Worm (Caenorhabditis elegans) whole organism, L1 larva: ENCODE data around the gene F54E12.2.

Experiments
- F16B12.6 ChIP-seq: fragments of 150-350 bp; optimal IDR thresholded peaks from 2 replicates; lab custom pipeline; 2014; ENCODE audit warnings: missing biosample characterization, missing genetic modification characterization
- aha-1 ChIP-seq: fragments of 150-350 bp; optimal IDR thresholded peaks from 2 replicates; lab custom pipeline; 2014; ENCODE audit warnings: missing biosample characterization, missing genetic modification characterization
- ceh-63 ChIP-seq: fragments of 200-800 bp; sonication (Bioruptor generic); optimal IDR thresholded peaks from 2 replicates; lab custom pipeline; 2018; ENCODE audit warnings: mild to moderate bottlenecking, missing genetic modification characterization, missing compliant biosample characterization
- ceh-82 ChIP-seq, 3 experiments: fragments of 150-350 bp in 1 of 3; sonication (generic microtip) in 2 of 3; optimal IDR thresholded peaks; 2 replicates each; lab custom pipeline; 2014 to 2017; ENCODE audit warnings: missing biosample characterization in 3 of 3, missing genetic modification characterization in 3 of 3
- ceh-88 ChIP-seq: fragments of 200-800 bp; sonication (Bioruptor generic); IDR thresholded peaks from 2 replicates; pipeline ENCODE4 v1.3.6; 2022; ENCODE audit warnings: missing genetic modification characterization, missing compliant biosample characterization
- dsc-1 ChIP-seq: sonication (generic microtip); optimal IDR thresholded peaks from 2 replicates; lab custom pipeline; 2016; ENCODE audit warnings: mild to moderate bottlenecking, missing genetic modification characterization, missing compliant biosample characterization
- efl-1 ChIP-seq, 4 experiments: fragments of 150-350 bp; optimal IDR thresholded peaks in 3 of 4; peaks in 1 of 4; 1 replicate in 1 of 4; 2 replicates in 3 of 4; lab custom pipeline; 2014; ENCODE audit warnings: missing biosample characterization in 2 of 4, missing genetic modification characterization in 2 of 4, missing genetic modification reagents in 2 of 4
- elt-2 ChIP-seq: sonication (generic microtip); optimal IDR thresholded peaks from 2 replicates; lab custom pipeline; 2016; ENCODE audit warnings: missing genetic modification characterization, mild to moderate bottlenecking, inconsistent platforms, missing compliant biosample characterization, missing genetic modification reagents
- elt-3 ChIP-seq, 6 experiments: fragments of 150-350 bp in 1 of 6; sonication (generic microtip); optimal IDR thresholded peaks; 2 replicates each; lab custom pipeline; 2017 to 2018; ENCODE audit warnings: missing biosample characterization in 6 of 6, missing genetic modification characterization in 6 of 6, inconsistent platforms in 1 of 6
- fkh-4 ChIP-seq: sonication (generic microtip); optimal IDR thresholded peaks from 2 replicates; lab custom pipeline; 2016; ENCODE audit warnings: missing compliant biosample characterization, missing genetic modification characterization, borderline replicate concordance
- fos-1 ChIP-seq: fragments of 150-350 bp; optimal IDR thresholded peaks from 2 replicates; lab custom pipeline; 2014; ENCODE audit warnings: missing biosample characterization, missing genetic modification characterization
- hlh-17 ChIP-seq: fragments of 200-800 bp; sonication (Bioruptor generic); optimal IDR thresholded peaks from 2 replicates; lab custom pipeline; 2018; ENCODE audit warnings: missing genetic modification characterization, mild to moderate bottlenecking, missing compliant biosample characterization, moderate library complexity, borderline replicate concordance
- hpl-2 ChIP-seq: fragments of 150-350 bp; optimal IDR thresholded peaks from 2 replicates; lab custom pipeline; 2014; ENCODE audit warnings: missing biosample characterization, missing genetic modification reagents, missing genetic modification characterization
- jun-1 ChIP-seq: fragments of 150-350 bp; optimal IDR thresholded peaks from 2 replicates; lab custom pipeline; 2014; ENCODE audit warnings: missing biosample characterization, missing genetic modification reagents, missing genetic modification characterization
- lin-13 ChIP-seq: fragments of 150-350 bp; optimal IDR thresholded peaks from 2 replicates; lab custom pipeline; 2014; ENCODE audit warnings: missing biosample characterization, missing genetic modification reagents, missing genetic modification characterization
- lin-14 ChIP-seq: fragments of 200-800 bp; sonication (Bioruptor generic); optimal IDR thresholded peaks from 2 replicates; lab custom pipeline; 2018; ENCODE audit warnings: mild to moderate bottlenecking, missing genetic modification characterization, moderate library complexity, missing compliant biosample characterization
- lin-35 ChIP-seq, 2 experiments: fragments of 150-350 bp; optimal IDR thresholded peaks; 2 replicates each; lab custom pipeline; 2014; ENCODE audit warnings: missing biosample characterization in 2 of 2, missing genetic modification characterization in 2 of 2, missing genetic modification reagents in 2 of 2
- lin-39 ChIP-seq: fragments of 150-350 bp; optimal IDR thresholded peaks from 2 replicates; lab custom pipeline; 2014; ENCODE audit warnings: missing biosample characterization, missing genetic modification reagents, missing genetic modification characterization
- lir-3 ChIP-seq: sonication (generic microtip); optimal IDR thresholded peaks from 2 replicates; lab custom pipeline; 2016; ENCODE audit warnings: mild to moderate bottlenecking, missing genetic modification characterization, moderate library complexity, missing compliant biosample characterization; ENCODE audit not compliant: poor library complexity
- mab-9 ChIP-seq: fragments of 200-800 bp; sonication (Bioruptor generic); IDR thresholded peaks from 2 replicates; pipeline ENCODE4 v1.3.6; 2022; ENCODE audit warnings: missing genetic modification reagents, missing genetic modification characterization, missing compliant biosample characterization
- mef-2 ChIP-seq: fragments of 150-350 bp; optimal IDR thresholded peaks from 2 replicates; lab custom pipeline; 2014; ENCODE audit warnings: missing biosample characterization, missing genetic modification characterization
- mep-1 ChIP-seq: fragments of 150-350 bp; optimal IDR thresholded peaks from 2 replicates; lab custom pipeline; 2014; ENCODE audit warnings: missing biosample characterization, missing genetic modification characterization
- nhr-11 ChIP-seq: fragments of 150-350 bp; optimal IDR thresholded peaks from 2 replicates; lab custom pipeline; 2014; ENCODE audit warnings: missing biosample characterization, missing genetic modification characterization
- nhr-12 ChIP-seq: sonication (generic microtip); optimal IDR thresholded peaks from 2 replicates; lab custom pipeline; 2017; ENCODE audit warnings: missing biosample characterization, missing genetic modification characterization
- nhr-237 ChIP-seq: fragments of 150-350 bp; optimal IDR thresholded peaks from 2 replicates; lab custom pipeline; 2014; ENCODE audit warnings: missing biosample characterization, missing genetic modification characterization
- nhr-47 ChIP-seq: sonication (generic microtip); optimal IDR thresholded peaks from 2 replicates; lab custom pipeline; 2016; ENCODE audit warnings: mild to moderate bottlenecking, missing genetic modification characterization, moderate library complexity, missing compliant biosample characterization
- nhr-77 ChIP-seq: fragments of 150-350 bp; optimal IDR thresholded peaks from 2 replicates; lab custom pipeline; 2014; ENCODE audit warnings: missing biosample characterization, missing genetic modification characterization
- nhr-84 ChIP-seq: sonication (generic microtip); optimal IDR thresholded peaks from 2 replicates; lab custom pipeline; 2017; ENCODE audit warnings: missing biosample characterization, missing genetic modification characterization
- nhr-90 ChIP-seq: sonication (generic microtip); optimal IDR thresholded peaks from 2 replicates; lab custom pipeline; 2016; ENCODE audit warnings: mild to moderate bottlenecking, missing genetic modification characterization, missing compliant biosample characterization; ENCODE audit not compliant: poor library complexity
- pag-3 ChIP-seq: sonication (generic microtip); optimal IDR thresholded peaks from 2 replicates; lab custom pipeline; 2017; ENCODE audit warnings: missing genetic modification characterization, mild to moderate bottlenecking, missing compliant biosample characterization, antibody characterized with exemption, borderline replicate concordance; ENCODE audit not compliant: insufficient read depth
- pax-3 ChIP-seq: fragments of 200-800 bp; sonication (Bioruptor generic); optimal IDR thresholded peaks from 2 replicates; lab custom pipeline; 2018; ENCODE audit warnings: mild to moderate bottlenecking, missing genetic modification characterization, moderate library complexity, missing compliant biosample characterization
- pqm-1 ChIP-seq: sonication (generic microtip); optimal IDR thresholded peaks from 3 replicates; lab custom pipeline; 2017; ENCODE audit warnings: missing biosample characterization, missing genetic modification characterization
- skn-1 ChIP-seq: fragments of 150-350 bp; optimal IDR thresholded peaks from 2 replicates; lab custom pipeline; 2014; ENCODE audit warnings: missing biosample characterization, missing genetic modification characterization
- snpc-4 ChIP-seq: fragments of 150-350 bp; optimal IDR thresholded peaks from 2 replicates; lab custom pipeline; 2014; ENCODE audit warnings: missing biosample characterization, missing genetic modification characterization
- swsn-7 ChIP-seq: sonication (generic microtip); optimal IDR thresholded peaks from 2 replicates; lab custom pipeline; 2016; ENCODE audit warnings: missing genetic modification characterization, missing compliant biosample characterization
- tbx-2 ChIP-seq: sonication (generic microtip); optimal IDR thresholded peaks from 2 replicates; lab custom pipeline; 2016; ENCODE audit warnings: missing genetic modification characterization, missing compliant biosample characterization
- unc-30 ChIP-seq: sonication (generic microtip); optimal IDR thresholded peaks from 2 replicates; lab custom pipeline; 2017; ENCODE audit warnings: missing biosample characterization, missing genetic modification characterization
- unc-98 ChIP-seq: fragments of 200-800 bp; sonication (Bioruptor generic); IDR thresholded peaks from 2 replicates; pipeline ENCODE4 v1.3.6; 2022; ENCODE audit warnings: missing genetic modification characterization, missing compliant biosample characterization
- vab-15 ChIP-seq: sonication (generic microtip); optimal IDR thresholded peaks from 2 replicates; lab custom pipeline; 2017; ENCODE audit warnings: missing genotype, mild to moderate bottlenecking, missing genetic modification characterization, missing compliant biosample characterization
- zag-1 ChIP-seq: fragments of 150-350 bp; optimal IDR thresholded peaks from 2 replicates; lab custom pipeline; 2014; ENCODE audit warnings: missing biosample characterization, missing genetic modification characterization

The F54E12.2 gene

DNA sequence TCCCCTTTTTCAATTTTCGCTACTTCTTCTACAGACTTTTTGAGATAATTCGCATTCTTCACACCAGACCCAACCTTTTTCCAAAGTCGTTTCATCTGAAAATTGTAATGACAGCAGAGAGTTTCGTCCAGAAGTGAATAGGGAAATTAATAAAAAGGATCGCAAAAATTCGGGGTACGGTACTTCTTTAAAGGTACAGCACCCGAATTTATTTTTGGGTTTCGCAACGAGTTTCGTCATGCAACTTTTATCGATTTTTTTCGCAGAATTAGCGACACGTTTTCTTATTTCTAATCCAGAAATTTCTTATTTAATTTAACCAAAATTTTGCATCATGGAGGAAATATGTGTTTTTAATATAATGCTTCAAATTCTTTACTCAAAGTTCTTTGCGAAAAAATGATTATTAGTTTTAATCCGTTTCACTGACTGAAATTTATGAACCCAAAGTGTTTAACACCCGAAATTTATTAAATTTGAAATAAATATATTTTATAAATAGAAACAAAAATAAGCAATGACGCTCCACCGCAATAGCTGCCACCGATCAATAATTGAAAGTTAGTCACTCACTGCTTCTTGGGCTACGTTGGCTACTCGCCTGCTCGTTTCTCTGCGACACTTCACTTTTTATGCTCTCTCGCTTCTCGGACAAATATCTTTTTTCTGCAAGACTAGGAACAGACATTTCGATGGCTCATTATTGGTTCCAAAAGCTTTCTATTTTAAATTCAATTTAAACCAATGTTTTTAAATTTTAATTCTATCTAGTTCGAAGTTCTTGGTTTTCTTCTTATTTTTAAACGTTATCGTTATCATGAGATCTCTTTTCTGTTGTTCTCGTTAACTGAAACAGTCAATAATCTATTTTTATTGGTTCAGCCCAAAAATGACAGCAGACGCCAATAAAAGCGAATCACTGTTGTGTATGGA lies 38.6 kb downstream of the F54E12.2 start, which contains the start of the genes B0035.15 and dnj-1 (continued):
- TF ChIP-seq jun-1 (tag; lab: Kevin White, UChicago) (no peak), hlh-17 (no peak), mef-2 (tag; lab: Kevin White, UChicago) (no peak), elt-3 (tag; optimal IDR thresholded peaks at IDR 0.05; lab: Kevin White, UChicago) (no peak), unc-30 (no peak), nhr-77 (no peak), F16B12.6 (no peak), elt-2 (no peak), ceh-88 (GFP tag; lab: Robert Waterston, UW) (no peak), lin-39 (tag; lab: Kevin White, UChicago) (no peak), nhr-47 (tag; lab: Kevin White, UChicago) (no peak), fkh-4 (tag; lab: Kevin White, UChicago) (no peak), lin-13 (GFP tag; lab: Kevin White, UChicago) (no peak), pag-3 (tag; lab: Kevin White, UChicago) (no peak), swsn-7 (no peak), nhr-90 (peak; percentile 17), unc-98 (GFP tag; lab: Robert Waterston, UW) (no peak), nhr-237 (no peak), pax-3 (tag; lab: Kevin White, UChicago) (no peak), pqm-1 (tag; lab: Kevin White, UChicago) (no peak), skn-1 (tag; lab: Kevin White, UChicago) (no peak), mab-9 (GFP tag; lab: Robert Waterston, UW) (no peak), dsc-1 (tag; lab: Kevin White, UChicago) (peak; percentile 60), nhr-11 (tag; lab: Kevin White, UChicago) (no peak), aha-1 (tag; lab: Kevin White, UChicago) (no peak), vab-15 (tag; lab: Kevin White, UChicago) (no peak)

DNA sequence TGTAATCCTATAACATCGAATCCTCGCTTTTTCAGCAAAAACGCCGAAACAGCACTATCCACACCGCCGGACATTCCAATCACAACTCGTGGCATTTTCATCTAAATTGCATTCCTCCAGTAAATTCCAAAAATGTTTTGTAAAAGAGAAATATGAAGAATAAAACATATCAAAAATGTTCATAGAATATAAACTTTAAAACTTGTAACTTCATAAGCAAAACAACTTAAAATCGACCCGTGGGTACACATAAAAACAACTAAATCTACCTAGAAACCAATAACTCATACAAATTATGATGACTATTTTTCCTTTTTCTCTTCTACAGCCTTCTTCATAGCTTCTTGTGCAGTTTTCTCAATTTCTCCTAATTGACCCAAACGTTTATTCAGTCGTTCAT lies 40.2 kb downstream of the F54E12.2 start, which contains the start of gene mttu-1:
TSS of gene mttu-1 (minus strand) at position 101 of the 400 bp plus-strand sequence.
- TF ChIP-seq fos-1 (tag; lab: Kevin White, UChicago) = no peak
- no peak for TF ChIP-seq nhr-90
- TF ChIP-seq nhr-12 (tag; lab: Kevin White, UChicago) = no peak
- no peak for TF ChIP-seq elt-2
- no peak for TF ChIP-seq aha-1 (tag; lab: Kevin White, UChicago)
- no peak for TF ChIP-seq ceh-63 (GFP tag; lab: Kevin White, UChicago)
- no peak for TF ChIP-seq mep-1 (tag; lab: Kevin White, UChicago)
- TF ChIP-seq, all 84 proteins: peak for 0

DNA sequence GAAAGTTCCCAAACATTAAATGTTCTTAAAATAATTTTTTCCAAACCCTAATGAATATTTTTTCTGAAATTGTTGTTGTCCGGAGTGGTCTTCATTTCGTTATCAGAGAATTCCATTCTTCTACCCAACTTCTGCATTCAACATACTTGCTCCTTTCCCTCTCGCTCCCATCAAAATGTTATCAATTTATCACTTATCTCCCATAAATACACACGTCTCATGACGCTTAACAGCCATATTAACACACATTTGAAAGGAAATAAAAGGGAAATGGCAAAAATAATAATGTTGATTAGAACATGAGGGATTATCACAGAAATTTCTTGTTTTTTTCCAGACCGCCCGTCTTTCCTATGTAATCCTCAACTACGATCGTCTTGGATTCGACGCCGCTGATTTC lies 48.0 kb downstream of the F54E12.2 start:
- TF ChIP-seq zag-1 (no peak), pqm-1 (tag; lab: Kevin White, UChicago) (peak; percentile 83), lin-35 (GFP tag; optimal IDR thresholded peaks at IDR 0.05; lab: Kevin White, UChicago) (peak in 1 of 2 experiments; percentile 46), lin-14 (peak; percentile 6), tbx-2 (no peak), hpl-2 (GFP tag; lab: Kevin White, UChicago) (no peak), elt-2 (peak; percentile 91)

DNA sequence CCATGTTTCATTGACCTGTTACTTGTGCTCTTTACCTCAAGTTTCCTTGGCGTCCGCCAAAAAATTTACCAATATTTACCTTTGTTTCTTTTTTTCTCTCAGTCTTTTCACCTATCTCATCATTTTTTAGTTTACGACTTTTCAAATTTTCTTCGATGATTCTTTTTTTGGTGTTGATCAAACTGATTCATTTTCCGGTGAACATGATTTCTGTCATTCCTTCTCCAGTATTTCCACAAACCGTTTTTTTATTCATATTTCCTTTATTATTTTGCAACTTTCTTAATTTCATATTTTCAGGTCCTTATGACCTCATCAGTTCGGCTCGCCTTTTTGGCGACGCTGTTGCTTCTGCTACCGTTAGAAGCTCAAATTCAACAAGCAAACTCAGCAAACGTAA lies 49.5 kb downstream of the F54E12.2 start, which contains the start of gene F54D1.6:
TSS of gene F54D1.6 (plus strand) at position 301 of the 400 bp plus-strand sequence.
- TF ChIP-seq swsn-7 (no peak), nhr-84 (tag; lab: Kevin White, UChicago) (no peak), lir-3 (tag; lab: Kevin White, UChicago) (no peak), ceh-82 (tag; optimal IDR thresholded peaks at IDR 0.05; lab: Kevin White, UChicago) (no peak), snpc-4 (tag; lab: Kevin White, UChicago) (no peak), efl-1 (optimal IDR thresholded peaks at IDR 0.05; lab: Kevin White, UChicago) (no peak), efl-1 (GFP tag; optimal IDR thresholded peaks at IDR 0.05 in 1 of 2; lab: Kevin White, UChicago) (peak in 1 of 2 experiments; percentile 58), lin-14 (no peak)
